Worm (Caenorhabditis elegans): Measurements from ENCODE around the gene hecd-1.

Gene hecd-1

ce11 chrIV:7186756-7187155, 42.2 kb upstream of the hecd-1 start, which contains the start of gene str-249:
TSS of gene str-249 (minus strand) at chrIV:7186856.
- TF ChIP-seq fax-1 (tag; optimal IDR thresholded peaks at IDR 0.05) (no peak), nhr-11 (tag; optimal IDR thresholded peaks at IDR 0.05) (no peak), mec-3 (tag; optimal IDR thresholded peaks at IDR 0.05; ENCODE audit: borderline replicate concordance) (no peak), ceh-24 (tag; optimal IDR thresholded peaks at IDR 0.05) (no peak)

ce11 chrIV:7184597-7184996, 40.1 kb upstream of the hecd-1 start, which contains the start of gene clec-179:
TSS of gene clec-179 (minus strand) at chrIV:7184697.
- no peak for TF ChIP-seq ceh-14 (tag; optimal IDR thresholded peaks at IDR 0.05)
- TF ChIP-seq ama-1 (optimal IDR thresholded peaks at IDR 0.05) = no peak
- no peak for TF ChIP-seq F13H6.1 (tag; optimal IDR thresholded peaks at IDR 0.05)
- no peak for TF ChIP-seq pqm-1 (tag; optimal IDR thresholded peaks at IDR 0.05)
- TF ChIP-seq ceh-6 (GFP tag; optimal IDR thresholded peaks at IDR 0.05) = no peak
- TF ChIP-seq ahr-1 (tag; optimal IDR thresholded peaks at IDR 0.05) = no peak
- no peak for TF ChIP-seq mec-3 (tag; optimal IDR thresholded peaks at IDR 0.05; ENCODE audit: borderline replicate concordance)
- no peak for TF ChIP-seq ceh-48 (tag; optimal IDR thresholded peaks at IDR 0.05)

- no peak for TF ChIP-seq ets-4 (tag; optimal IDR thresholded peaks at IDR 0.05)
- TF ChIP-seq ceh-34 (tag; optimal IDR thresholded peaks at IDR 0.05) = no peak
- TF ChIP-seq nhr-11 (tag; optimal IDR thresholded peaks at IDR 0.05) = no peak
- no peak for TF ChIP-seq unc-86 (tag; optimal IDR thresholded peaks at IDR 0.05)
- no peak for TF ChIP-seq sox-2 (GFP tag; IDR thresholded peaks at IDR 0.05)
- no peak for TF ChIP-seq T23F11.4 (GFP tag; optimal IDR thresholded peaks at IDR 0.05)
- TF ChIP-seq syd-9 (tag; optimal IDR thresholded peaks at IDR 0.05) = no peak
Measured at ce11 chrIV:7182818-7183217, 38.3 kb upstream of the hecd-1 start.

ce11 chrIV:7180304-7180703, 35.8 kb upstream of the hecd-1 start, which contains the start of gene cest-10:
TSS of gene cest-10 (plus strand) at chrIV:7180557.
- TF ChIP-seq elt-2 (tag; optimal IDR thresholded peaks at IDR 0.05) = peak; percentile 71
- no peak for TF ChIP-seq ahr-1 (tag; optimal IDR thresholded peaks at IDR 0.05)

ce11 chrIV:7178942-7179341, 34.4 kb upstream of the hecd-1 start, which contains the start of gene C42D4.3:
TSS of gene C42D4.3 (plus strand) at chrIV:7179239.
- TF ChIP-seq C08G9.2 (tag; optimal IDR thresholded peaks at IDR 0.05) (no peak), mec-3 (tag; optimal IDR thresholded peaks at IDR 0.05; ENCODE audit: borderline replicate concordance) (no peak), T23F11.4 (GFP tag; optimal IDR thresholded peaks at IDR 0.05) (no peak), tbx-7 (tag; optimal IDR thresholded peaks at IDR 0.05) (no peak), hlh-30 (tag; optimal IDR thresholded peaks at IDR 0.05; ENCODE audit: insufficient read depth) (no peak), sox-4 (tag; optimal IDR thresholded peaks at IDR 0.05) (no peak), ahr-1 (tag; optimal IDR thresholded peaks at IDR 0.05) (no peak), ttx-3 (tag; optimal IDR thresholded peaks at IDR 0.05) (no peak), pat-9 (tag; optimal IDR thresholded peaks at IDR 0.05) (no peak), syd-9 (tag; optimal IDR thresholded peaks at IDR 0.05) (no peak), eyg-1 (tag; optimal IDR thresholded peaks at IDR 0.05) (no peak), pqm-1 (tag; optimal IDR thresholded peaks at IDR 0.05) (no peak), odd-2 (tag; optimal IDR thresholded peaks at IDR 0.05) (no peak), ceh-31 (tag; optimal IDR thresholded peaks at IDR 0.05) (no peak), sdc-2 (tag; optimal IDR thresholded peaks at IDR 0.05) (no peak), madf-2 (tag; optimal IDR thresholded peaks at IDR 0.05) (no peak)

ce11 chrIV:7176887-7177286, 32.4 kb upstream of the hecd-1 start, which contains the start of gene str-44:
TSS of gene str-44 (plus strand) at chrIV:7177187.
- no peak for TF ChIP-seq ama-1 (optimal IDR thresholded peaks at IDR 0.05)
- no peak for TF ChIP-seq ceh-45 (GFP tag; IDR thresholded peaks at IDR 0.05)
- no peak for TF ChIP-seq T23F11.4 (GFP tag; optimal IDR thresholded peaks at IDR 0.05)
- no peak for TF ChIP-seq zip-5 (tag; optimal IDR thresholded peaks at IDR 0.05)
- TF ChIP-seq ceh-9 (tag; optimal IDR thresholded peaks at IDR 0.05) = no peak
- TF ChIP-seq hlh-6 (tag; optimal IDR thresholded peaks at IDR 0.05) = no peak
- no peak for TF ChIP-seq unc-86 (tag; optimal IDR thresholded peaks at IDR 0.05)
- TF ChIP-seq madf-2 (tag; optimal IDR thresholded peaks at IDR 0.05) = no peak
- TF ChIP-seq eyg-1 (tag; optimal IDR thresholded peaks at IDR 0.05) = no peak
- TF ChIP-seq rnt-1 (tag; optimal IDR thresholded peaks at IDR 0.05) = no peak
- no peak for TF ChIP-seq hlh-13 (GFP tag; optimal IDR thresholded peaks at IDR 0.05)
- TF ChIP-seq tbx-2 (tag; optimal IDR thresholded peaks at IDR 0.05) = no peak
- no peak for TF ChIP-seq Y22D7AL.16 (tag; optimal IDR thresholded peaks at IDR 0.05)

Measured in whole organism, late embryonic.